Fruit fly (Drosophila melanogaster) whole organism, pupa: ENCODE measurements around the gene CG14086.
A peak's percentile ranks its signal among the peaks of the same experiment; 100 is the strongest.

Source experiments
- CG10348 ChIP-seq: fragments of 200-800 bp; sonication (Bioruptor generic); IDR thresholded peaks from 2 replicates; pipeline ENCODE4 v1.3.6; 2022; ENCODE audit warnings: missing biosample characterization, missing genetic modification characterization
- CG12605 ChIP-seq: fragments of 200-800 bp; sonication (Bioruptor generic); IDR thresholded peaks from 2 replicates; pipeline ENCODE4 v1.3.6; 2022; ENCODE audit warnings: missing biosample characterization, missing genetic modification characterization
- CG13204 ChIP-seq: fragments of 200-800 bp; sonication (Bioruptor generic); optimal IDR thresholded peaks from 2 replicates; lab custom pipeline; 2018; ENCODE audit warnings: missing biosample characterization, mild to moderate bottlenecking, missing genetic modification characterization, moderate library complexity
- CG14655 ChIP-seq: fragments of 200-800 bp; sonication (Bioruptor generic); optimal IDR thresholded peaks from 3 replicates; lab custom pipeline; 2017; ENCODE audit warnings: mild to moderate bottlenecking, missing biosample characterization, missing genetic modification reagents, missing genetic modification characterization
- CG15710 ChIP-seq: fragments of 200-800 bp; sonication (Bioruptor generic); optimal IDR thresholded peaks from 2 replicates; lab custom pipeline; 2018; ENCODE audit warnings: missing biosample characterization, mild to moderate bottlenecking, missing genetic modification characterization, moderate library complexity
- CG17806 ChIP-seq: fragments of 200-800 bp; sonication (Bioruptor generic); optimal IDR thresholded peaks from 2 replicates; lab custom pipeline; 2018; ENCODE audit warnings: missing biosample characterization, mild to moderate bottlenecking, missing genetic modification characterization, moderate library complexity
- CG32121 ChIP-seq: fragments of 200-800 bp; sonication (Bioruptor generic); IDR thresholded peaks from 2 replicates; pipeline ENCODE4 v1.3.6; 2022; ENCODE audit warnings: missing biosample characterization, missing genetic modification characterization
- CG34367 ChIP-seq: fragments of 200-800 bp; sonication (Bioruptor generic); optimal IDR thresholded peaks from 2 replicates; lab custom pipeline; 2018; ENCODE audit warnings: missing biosample characterization, mild to moderate bottlenecking, missing genetic modification characterization
- CG4496 ChIP-seq: fragments of 200-800 bp; sonication (Bioruptor generic); IDR thresholded peaks from 3 replicates; pipeline ENCODE4 v1.3.6; 2022; ENCODE audit warnings: missing biosample characterization, missing genetic modification characterization
- CG8159 ChIP-seq: fragments of 200-800 bp; sonication (Bioruptor generic); optimal IDR thresholded peaks from 3 replicates; lab custom pipeline; 2018; ENCODE audit warnings: missing biosample characterization, mild to moderate bottlenecking, missing genetic modification characterization, moderate library complexity
- CG8301 ChIP-seq: fragments of 200-800 bp; sonication (Bioruptor generic); optimal IDR thresholded peaks from 2 replicates; lab custom pipeline; 2018; ENCODE audit warnings: missing biosample characterization, mild to moderate bottlenecking, missing genetic modification characterization
- CG9948 ChIP-seq: fragments of 200-800 bp; sonication (Bioruptor generic); optimal IDR thresholded peaks from 2 replicates; lab custom pipeline; 2018; ENCODE audit warnings: missing biosample characterization, mild to moderate bottlenecking, missing genetic modification characterization, moderate library complexity
- D1 ChIP-seq: fragments of 200-800 bp; sonication (Bioruptor generic); optimal IDR thresholded peaks from 2 replicates; lab custom pipeline; 2018; ENCODE audit warnings: missing biosample characterization, mild to moderate bottlenecking, missing genetic modification characterization, moderate library complexity
- EcR ChIP-seq: fragments of 200-800 bp; sonication (Bioruptor generic); optimal IDR thresholded peaks from 3 replicates; lab custom pipeline; 2019; ENCODE audit warnings: missing biosample characterization, missing genetic modification characterization, mild to moderate bottlenecking, moderate library complexity, missing genetic modification reagents
- Ets98B ChIP-seq: fragments of 200-800 bp; sonication (Bioruptor generic); IDR thresholded peaks from 2 replicates; pipeline ENCODE4 v1.3.6; 2022; ENCODE audit warnings: missing biosample characterization, missing genetic modification characterization
- Pif1A ChIP-seq: fragments of 200-800 bp; sonication (Bioruptor generic); optimal IDR thresholded peaks from 3 replicates; lab custom pipeline; 2016; ENCODE audit warnings: missing biosample characterization, missing genetic modification characterization
- Pif1B ChIP-seq: fragments of 200-800 bp; sonication (Bioruptor generic); optimal IDR thresholded peaks from 3 replicates; lab custom pipeline; 2016; ENCODE audit warnings: missing biosample characterization, missing genetic modification characterization
- Snoo ChIP-seq: fragments of 200-800 bp; sonication (Bioruptor generic); optimal IDR thresholded peaks from 3 replicates; lab custom pipeline; 2017; ENCODE audit warnings: missing biosample characterization, mild to moderate bottlenecking, missing genetic modification characterization, inconsistent platforms
- fd96Ca ChIP-seq: fragments of 200-800 bp; sonication (Bioruptor generic); IDR thresholded peaks from 3 replicates; pipeline ENCODE4 v1.3.6; 2022; ENCODE audit warnings: missing biosample characterization, missing genetic modification characterization
- gl ChIP-seq: fragments of 200-800 bp; sonication (Bioruptor generic); optimal IDR thresholded peaks from 2 replicates; lab custom pipeline; 2018; ENCODE audit warnings: missing biosample characterization, mild to moderate bottlenecking, missing genetic modification characterization
- rn ChIP-seq: fragments of 200-800 bp; sonication (Bioruptor generic); IDR thresholded peaks from 2 replicates; pipeline ENCODE4 v1.3.6; 2022; ENCODE audit warnings: missing biosample characterization, missing genetic modification characterization

CG14086 gene

dm6 chr3L:19327223-19327622, 51.6 kb downstream of the CG14086 start:
- TF ChIP-seq CG14655 (GFP tag; lab: Kevin White, UChicago) (no peak), CG17806 (tag; lab: Kevin White, UChicago) (no peak), EcR (GFP tag; lab: Kevin White, UChicago) (no peak), CG10348 (GFP tag; lab: Robert Waterston, UW) (no peak), CG34367 (no peak), gl (tag; lab: Kevin White, UChicago) (no peak), CG12605 (no peak), CG15710 (tag; lab: Kevin White, UChicago) (no peak), CG8301 (tag; lab: Kevin White, UChicago) (no peak), Pif1A (GFP tag; lab: Kevin White, UChicago) (no peak), CG8159 (tag; lab: Kevin White, UChicago) (no peak), Snoo (tag; lab: Kevin White, UChicago) (no peak), CG9948 (tag; lab: Kevin White, UChicago) (no peak), D1 (tag; lab: Kevin White, UChicago) (no peak), CG32121 (no peak)
- TF ChIP-seq, all 21 proteins: peak for 0

- TF ChIP-seq CG15710 (tag; lab: Kevin White, UChicago) (no peak), CG8301 (tag; lab: Kevin White, UChicago) (no peak), CG13204 (GFP tag; lab: Kevin White, UChicago) (no peak), EcR (GFP tag; lab: Kevin White, UChicago) (no peak), CG9948 (tag; lab: Kevin White, UChicago) (no peak), CG14655 (GFP tag; lab: Kevin White, UChicago) (no peak)
- TF ChIP-seq, all 21 proteins: peak for 0
Observed at dm6 chr3L:19328076-19328475, 52.5 kb downstream of the CG14086 start.

- TF ChIP-seq CG12605 (no peak), Ets98B (peak; percentile 68), CG14655 (GFP tag; lab: Kevin White, UChicago) (peak; percentile 57), gl (tag; lab: Kevin White, UChicago) (no peak), CG34367 (no peak), fd96Ca (GFP tag; lab: Robert Waterston, UW) (peak; percentile 72), CG4496 (GFP tag; lab: Robert Waterston, UW) (peak; percentile 57; the same call in 1 of the 3 replicates), Snoo (tag; lab: Kevin White, UChicago) (no peak), CG15710 (tag; lab: Kevin White, UChicago) (no peak), D1 (tag; lab: Kevin White, UChicago) (no peak), CG10348 (GFP tag; lab: Robert Waterston, UW) (no peak), EcR (GFP tag; lab: Kevin White, UChicago) (no peak), rn (GFP tag; lab: Robert Waterston, UW) (no peak), CG9948 (tag; lab: Kevin White, UChicago) (no peak), CG8159 (tag; lab: Kevin White, UChicago) (no peak), CG8301 (tag; lab: Kevin White, UChicago) (peak; percentile 74), Pif1B (GFP tag; lab: Kevin White, UChicago) (peak; percentile 6), CG17806 (tag; lab: Kevin White, UChicago) (no peak), Pif1A (GFP tag; lab: Kevin White, UChicago) (peak; percentile 58), CG13204 (GFP tag; lab: Kevin White, UChicago) (no peak), CG32121 (peak; percentile 38; the same call in 1 of the 2 replicates)
Observed at dm6 chr3L:19329499-19329898, 53.9 kb downstream of the CG14086 start.
